In the genomic region with DNA sequence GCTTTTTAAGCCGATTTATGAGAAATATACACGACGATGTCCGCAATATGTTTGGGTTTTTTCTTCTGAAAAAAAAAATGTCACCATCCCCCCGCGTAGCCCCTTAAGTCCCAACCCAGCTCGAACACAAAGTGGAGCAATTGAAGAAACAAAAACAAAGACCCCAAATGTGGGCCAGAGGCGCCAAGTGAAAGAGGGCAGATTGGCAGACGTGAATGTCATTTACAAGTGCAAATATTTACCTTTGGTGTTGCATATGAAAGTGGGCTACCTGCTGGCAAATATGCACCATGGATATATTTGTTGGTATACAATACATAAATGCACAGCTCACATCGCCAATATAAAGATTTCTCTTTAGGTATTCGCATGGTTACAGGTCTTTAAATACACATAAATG, we compare ENCODE assay signal across 3 fruit fly cellular contexts.
TF ChIP-seq lines count a peak whose summit lies in the region.

No protein-coding gene starts in this region.

- no peak for TF ChIP-seq CTCF in whole organism, embryonic (GFP tag; optimal IDR thresholded peaks at IDR 0.05; lab: Kevin White, UChicago)

TF ChIP-seq in whole organism, embryonic, 481 proteins besides CTCF, POLR2A, EP300 and RAD21:
- no peak for TF ChIP-seq CrebB (tag; optimal IDR thresholded peaks at IDR 0.05; lab: Kevin White, UChicago)
- TF ChIP-seq Ets65A (GFP tag; lab: Kevin White, UChicago) = peak; percentile 77
- TF ChIP-seq mirr (GFP tag; optimal IDR thresholded peaks at IDR 0.05; lab: Kevin White, UChicago) = no peak
TF ChIP-seq in whole organism, embryonic: peak in this region for 1.

TF ChIP-seq in whole organism, prepupa, 60 proteins besides CTCF, POLR2A, EP300 and RAD21:
- TF ChIP-seq achi (GFP tag; optimal IDR thresholded peaks at IDR 0.05; lab: Kevin White, UChicago) = no peak
- TF ChIP-seq topi (GFP tag; optimal IDR thresholded peaks at IDR 0.05; lab: Kevin White, UChicago) = no peak
- no peak for TF ChIP-seq Sox14 (GFP tag; optimal IDR thresholded peaks at IDR 0.05; lab: Kevin White, UChicago)
- no peak for TF ChIP-seq CG3032 (tag; optimal IDR thresholded peaks at IDR 0.05; lab: Kevin White, UChicago)
- TF ChIP-seq net (GFP tag; optimal IDR thresholded peaks at IDR 0.05; lab: Kevin White, UChicago) = no peak
- no peak for TF ChIP-seq Sox15 (GFP tag; optimal IDR thresholded peaks at IDR 0.05; lab: Kevin White, UChicago)
- TF ChIP-seq spab (GFP tag; optimal IDR thresholded peaks at IDR 0.05; lab: Kevin White, UChicago) = no peak
- no peak for TF ChIP-seq Lpt (GFP tag; optimal IDR thresholded peaks at IDR 0.05; lab: Kevin White, UChicago)
- peak; percentile 29 for TF ChIP-seq svp (GFP tag; lab: Kevin White, UChicago)
- no peak for TF ChIP-seq CG6792 (GFP tag; optimal IDR thresholded peaks at IDR 0.05; lab: Kevin White, UChicago)
- no peak for TF ChIP-seq Hr4 (GFP tag; optimal IDR thresholded peaks at IDR 0.05; lab: Kevin White, UChicago)
- no peak for TF ChIP-seq Hr38 (GFP tag; optimal IDR thresholded peaks at IDR 0.05; lab: Kevin White, UChicago)
- TF ChIP-seq pdm3 (GFP tag; optimal IDR thresholded peaks at IDR 0.05; lab: Kevin White, UChicago) = no peak
- TF ChIP-seq CG1621 (tag; optimal IDR thresholded peaks at IDR 0.05; lab: Kevin White, UChicago) = no peak
- no peak for TF ChIP-seq CG8319 (GFP tag; optimal IDR thresholded peaks at IDR 0.05; lab: Kevin White, UChicago)
- 0 out of 3 replicates have a peak, but pooled peaks have one; percentile 17 for TF ChIP-seq CG6163 (GFP tag; IDR thresholded peaks at IDR 0.05; lab: Robert Waterston, UW)
- TF ChIP-seq CG6854 (GFP tag; optimal IDR thresholded peaks at IDR 0.05; lab: Kevin White, UChicago) = no peak
- TF ChIP-seq acj6 (GFP tag; optimal IDR thresholded peaks at IDR 0.05; lab: Kevin White, UChicago) = no peak
- TF ChIP-seq CG16779 (tag; optimal IDR thresholded peaks at IDR 0.05; lab: Kevin White, UChicago) = no peak
- TF ChIP-seq Eip78C (GFP tag; lab: Kevin White, UChicago) = peak; percentile 51
- no peak for TF ChIP-seq CG10631 (GFP tag; optimal IDR thresholded peaks at IDR 0.05; lab: Kevin White, UChicago)

TF ChIP-seq in whole organism, pupa, 21 proteins besides CTCF, POLR2A, EP300 and RAD21:
- no peak for TF ChIP-seq CG14655 (GFP tag; optimal IDR thresholded peaks at IDR 0.05; lab: Kevin White, UChicago)
- 0 out of 3 replicates have a peak, but pooled peaks have one; percentile 8 for TF ChIP-seq CG4496 (GFP tag; IDR thresholded peaks at IDR 0.05; lab: Robert Waterston, UW)
